Worm (Caenorhabditis elegans): ENCODE measurements around the gene pdtf-1.
A peak's percentile ranks its signal among the peaks of the same experiment; 100 is the strongest.

The pdtf-1 gene

ce11 chrIV:8431567-8432458 lies 1.0 kb upstream of the pdtf-1 start (continued):
- TF ChIP-seq nhr-71 (tag; optimal IDR thresholded peaks at IDR 0.05) (peak; percentile 82), nhr-20 (tag; optimal IDR thresholded peaks at IDR 0.05) (peak; percentile 78), ceh-82 (tag; optimal IDR thresholded peaks at IDR 0.05) (peak; percentile 3 to 79 (median 48)), fkh-10 (GFP tag; optimal IDR thresholded peaks at IDR 0.05) (peak; percentile 26), aha-1 (tag; optimal IDR thresholded peaks at IDR 0.05) (no peak), fkh-8 (tag; optimal IDR thresholded peaks at IDR 0.05) (peak; percentile 15), ets-5 (GFP tag; IDR thresholded peaks at IDR 0.05) (no peak), zag-1 (tag; optimal IDR thresholded peaks at IDR 0.05) (no peak), tlp-1 (tag; optimal IDR thresholded peaks at IDR 0.05) (no peak), efl-3 (GFP tag; optimal IDR thresholded peaks at IDR 0.05) (no peak), lin-15B (tag; optimal IDR thresholded peaks at IDR 0.05) (no peak), snu-23 (GFP tag; optimal IDR thresholded peaks at IDR 0.05) (peak; percentile 82), nhr-77 (tag; optimal IDR thresholded peaks at IDR 0.05) (peak; percentile 42), nhr-237 (tag; optimal IDR thresholded peaks at IDR 0.05) (no peak), ceh-88 (GFP tag; IDR thresholded peaks at IDR 0.05) (peak; percentile 56; the same call in 1 of the 2 replicates), lsy-2 (tag; optimal IDR thresholded peaks at IDR 0.05) (peak; percentile 89 to 91), mef-2 (tag; optimal IDR thresholded peaks at IDR 0.05) (no peak), mab-9 (GFP tag; IDR thresholded peaks at IDR 0.05) (0 out of 2 replicates have a peak, but pooled peaks have one; percentile 32), rnt-1 (tag; optimal IDR thresholded peaks at IDR 0.05) (peak; percentile 82), hpl-2 (GFP tag; optimal IDR thresholded peaks at IDR 0.05) (peak; percentile 79), swsn-7 (tag; optimal IDR thresholded peaks at IDR 0.05) (peak; percentile 70), mdl-1 (tag; optimal IDR thresholded peaks at IDR 0.05) (peak in 1 of 2 experiments; percentile 92), fos-1 (tag; optimal IDR thresholded peaks at IDR 0.05) (peak; percentile 71), ceh-90 (tag; optimal IDR thresholded peaks at IDR 0.05) (peak; percentile 3), lir-3 (tag; optimal IDR thresholded peaks at IDR 0.05; ENCODE audit: poor library complexity) (peak; percentile 46), nhr-47 (tag; optimal IDR thresholded peaks at IDR 0.05) (peak; percentile 60), irx-1 (tag; optimal IDR thresholded peaks at IDR 0.05) (peak; percentile 21)

ce11 chrIV:8446904-8447303 lies 14.1 kb downstream of the pdtf-1 start, which contains the start of gene T01B11.1:
Gene T01B11.1, plus strand, starts transcription at chrIV:8447204.
- TF ChIP-seq pqm-1 (tag; optimal IDR thresholded peaks at IDR 0.05): no peak
- no peak for TF ChIP-seq unc-62 (GFP tag; optimal IDR thresholded peaks at IDR 0.05)
- no peak for TF ChIP-seq efl-1 (optimal IDR thresholded peaks at IDR 0.05)
- peak in 1 of 2 experiments; percentile 4 for TF ChIP-seq efl-1 (GFP tag; optimal IDR thresholded peaks at IDR 0.05 in 1 of 2)
- TF ChIP-seq egl-13 (tag; optimal IDR thresholded peaks at IDR 0.05): no peak

- no peak for TF ChIP-seq sox-4 (tag; optimal IDR thresholded peaks at IDR 0.05)
- TF ChIP-seq tbx-2 (tag; optimal IDR thresholded peaks at IDR 0.05): no peak
Measured at ce11 chrIV:8449869-8450268, 17.0 kb downstream of the pdtf-1 start.

ce11 chrIV:8450534-8450933 lies 17.7 kb downstream of the pdtf-1 start:
- TF ChIP-seq mdl-1 (tag; optimal IDR thresholded peaks at IDR 0.05) (no peak), elt-2 (tag; optimal IDR thresholded peaks at IDR 0.05) (peak; percentile 97), pqm-1 (tag; optimal IDR thresholded peaks at IDR 0.05) (peak; percentile 34), lsy-2 (tag; optimal IDR thresholded peaks at IDR 0.05) (peak in 1 of 2 experiments; percentile 12), elt-3 (tag; optimal IDR thresholded peaks at IDR 0.05) (peak in 5 of 6 experiments; percentile 0 to 97 (median 93)), nhr-90 (tag; optimal IDR thresholded peaks at IDR 0.05; ENCODE audit: poor library complexity) (peak; percentile 1), nhr-71 (tag; optimal IDR thresholded peaks at IDR 0.05) (peak; percentile 17), lin-14 (GFP tag; optimal IDR thresholded peaks at IDR 0.05) (peak; percentile 20), xbp-1 (tag; optimal IDR thresholded peaks at IDR 0.05) (no peak), unc-130 (tag; optimal IDR thresholded peaks at IDR 0.05) (no peak), irx-1 (tag; optimal IDR thresholded peaks at IDR 0.05) (no peak), lin-35 (GFP tag; optimal IDR thresholded peaks at IDR 0.05) (peak in 1 of 2 experiments; percentile 7), ceh-88 (GFP tag; IDR thresholded peaks at IDR 0.05) (no peak), blmp-1 (tag; optimal IDR thresholded peaks at IDR 0.05) (peak; percentile 1)
